Fruit fly (Drosophila melanogaster) whole organism, embryonic: ENCODE data around the gene dome.

Experiments used
- Bdp1 ChIP-seq: fragments of 200-800 bp; sonication (Bioruptor generic); optimal IDR thresholded peaks from 3 replicates; lab custom pipeline; 2016; ENCODE audit warnings: missing biosample characterization, missing genetic modification characterization
- Bgb ChIP-seq: fragments of 200-800 bp; sonication (Bioruptor generic); IDR thresholded peaks from 2 replicates; pipeline ENCODE4 v1.3.6; 2022; ENCODE audit warnings: missing biosample characterization, missing genetic modification characterization; ENCODE audit not compliant: partially characterized antibody
- CG10274 ChIP-seq: fragments of 200-800 bp; sonication (Bioruptor generic); optimal IDR thresholded peaks from 3 replicates; lab custom pipeline; 2017; ENCODE audit warnings: missing biosample characterization, mild to moderate bottlenecking, missing genetic modification characterization
- CG11085 ChIP-seq: fragments of 200-800 bp; sonication (Bioruptor generic); IDR thresholded peaks from 2 replicates; pipeline ENCODE4 v1.3.6; 2022; ENCODE audit warnings: missing biosample characterization, missing genetic modification characterization
- CG13287 ChIP-seq: fragments of 200-800 bp; sonication (Bioruptor generic); IDR thresholded peaks from 2 replicates; pipeline ENCODE4 v1.3.6; 2022; ENCODE audit warnings: missing biosample characterization, missing genetic modification characterization; ENCODE audit not compliant: partially characterized antibody
- CG15514 ChIP-seq: fragments of 200-800 bp; sonication (Bioruptor generic); optimal IDR thresholded peaks from 3 replicates; lab custom pipeline; 2017; ENCODE audit warnings: missing biosample characterization, missing genetic modification characterization, mild to moderate bottlenecking, moderate library complexity, missing genetic modification reagents
- CG1603 ChIP-seq: fragments of 200-800 bp; sonication (Bioruptor generic); optimal IDR thresholded peaks from 2 replicates; lab custom pipeline; 2019; ENCODE audit warnings: missing biosample characterization, mild to moderate bottlenecking, missing genetic modification characterization, moderate library complexity
- CG16813 ChIP-seq: fragments of 200-800 bp; sonication (Bioruptor generic); IDR thresholded peaks from 3 replicates; pipeline ENCODE4 v1.3.6; 2022; ENCODE audit warnings: missing biosample characterization, missing genetic modification characterization; ENCODE audit not compliant: partially characterized antibody
- CG18599 ChIP-seq: fragments of 200-800 bp; sonication (Bioruptor generic); optimal IDR thresholded peaks from 3 replicates; lab custom pipeline; 2017; ENCODE audit warnings: missing biosample characterization, missing genetic modification characterization, mild to moderate bottlenecking, moderate library complexity, missing genetic modification reagents
- CG2129 ChIP-seq: fragments of 200-800 bp; sonication (Bioruptor generic); IDR thresholded peaks from 2 replicates; pipeline ENCODE4 v1.3.6; 2022; ENCODE audit warnings: missing biosample characterization, missing genetic modification characterization; ENCODE audit not compliant: partially characterized antibody
- CG3847 ChIP-seq: fragments of 200-800 bp; sonication (Bioruptor generic); IDR thresholded peaks from 2 replicates; pipeline ENCODE4 v1.3.6; 2022; ENCODE audit warnings: missing biosample characterization, missing genetic modification characterization
- CG42726 ChIP-seq: fragments of 200-800 bp; sonication (Bioruptor generic); IDR thresholded peaks from 2 replicates; pipeline ENCODE4 v1.3.6; 2022; ENCODE audit warnings: missing biosample characterization, missing genetic modification characterization; ENCODE audit not compliant: partially characterized antibody
- CG7963 ChIP-seq: fragments of 200-800 bp; sonication (Bioruptor generic); IDR thresholded peaks from 3 replicates; pipeline ENCODE4 v1.3.6; 2022; ENCODE audit warnings: missing biosample characterization, missing genetic modification characterization; ENCODE audit not compliant: partially characterized antibody
- CG8359 ChIP-seq: fragments of 200-800 bp; sonication (Bioruptor generic); optimal IDR thresholded peaks from 2 replicates; lab custom pipeline; 2017; ENCODE audit warnings: missing biosample characterization, mild to moderate bottlenecking, missing genetic modification characterization, borderline replicate concordance
- D ChIP-seq, 2 experiments: fragments of 200-800 bp in 1 of 2; fragments of >200 bp in 1 of 2; sonication (Bioruptor generic) in 1 of 2; optimal IDR thresholded peaks; 2 replicates in 1 of 2; 3 replicates in 1 of 2; lab custom pipeline; 2017; ENCODE audit warnings: mild to moderate bottlenecking in 1 of 2, missing biosample characterization in 1 of 2, missing genetic modification characterization in 1 of 2, missing genetic modification reagents in 1 of 2
- Dll ChIP-seq: fragments of 200-800 bp; sonication (Bioruptor generic); IDR thresholded peaks from 4 replicates; pipeline ENCODE4 v1.3.6; 2022; ENCODE audit warnings: missing biosample characterization, missing genetic modification characterization; ENCODE audit not compliant: partially characterized antibody
- Doc3 ChIP-seq: fragments of 200-800 bp; sonication (Bioruptor generic); IDR thresholded peaks from 3 replicates; pipeline ENCODE4 v1.3.6; 2022; ENCODE audit warnings: missing biosample characterization, missing genetic modification characterization; ENCODE audit not compliant: partially characterized antibody
- E2f2 ChIP-seq: fragments of 200-800 bp; sonication (Bioruptor generic); IDR thresholded peaks from 2 replicates; pipeline ENCODE4 v1.3.6; 2022; ENCODE audit warnings: missing biosample characterization, missing genetic modification characterization
- Ets65A ChIP-seq: fragments of 200-800 bp; sonication (Bioruptor generic); peaks from one replicate; lab custom pipeline; 2016; ENCODE audit warnings: missing biosample characterization, missing genetic modification characterization
- HLH4C ChIP-seq: fragments of 200-800 bp; sonication (Bioruptor generic); IDR thresholded peaks from 3 replicates; pipeline ENCODE4 v1.3.6; 2022; ENCODE audit warnings: missing biosample characterization, missing genetic modification characterization; ENCODE audit not compliant: partially characterized antibody
- MESR4 ChIP-seq: fragments of 200-800 bp; sonication (Bioruptor generic); optimal IDR thresholded peaks from 2 replicates; lab custom pipeline; 2018; ENCODE audit warnings: missing biosample characterization, mild to moderate bottlenecking, missing genetic modification characterization, moderate library complexity
- Med ChIP-seq: fragments of 200-800 bp; sonication (Bioruptor generic); peaks from one replicate; lab custom pipeline; 2016; ENCODE audit warnings: missing biosample characterization, missing genetic modification characterization, mild to moderate bottlenecking, inconsistent platforms, moderate library complexity
- Mes4 ChIP-seq: fragments of 200-800 bp; sonication (Bioruptor generic); optimal IDR thresholded peaks from 2 replicates; lab custom pipeline; 2016; ENCODE audit warnings: missing biosample characterization, missing genetic modification characterization
- Nf-YB ChIP-seq: fragments of 200-800 bp; sonication (Bioruptor generic); optimal IDR thresholded peaks from 3 replicates; lab custom pipeline; 2019; ENCODE audit warnings: missing biosample characterization, mild to moderate bottlenecking, missing genetic modification characterization, moderate library complexity
- Rfx ChIP-seq: fragments of 200-800 bp; sonication (Bioruptor generic); IDR thresholded peaks from 2 replicates; pipeline ENCODE4 v1.3.6; 2022; ENCODE audit warnings: missing biosample characterization, missing genetic modification characterization
- Sin3A ChIP-seq: fragments of >200 bp; optimal IDR thresholded peaks from 2 replicates; lab custom pipeline; 2018
- Sry-δ ChIP-seq: fragments of 200-800 bp; sonication (Bioruptor generic); optimal IDR thresholded peaks from 2 replicates; lab custom pipeline; 2016; ENCODE audit warnings: missing biosample characterization, missing genetic modification characterization
- YL-1 ChIP-seq: fragments of 200-800 bp; sonication (Bioruptor generic); optimal IDR thresholded peaks from 3 replicates; lab custom pipeline; 2017; ENCODE audit warnings: missing biosample characterization, mild to moderate bottlenecking, missing genetic modification characterization
- ato ChIP-seq: fragments of 200-800 bp; sonication (Bioruptor generic); IDR thresholded peaks from 2 replicates; pipeline ENCODE4 v1.3.6; 2022; ENCODE audit warnings: missing biosample characterization, missing genetic modification characterization; ENCODE audit not compliant: partially characterized antibody
- bbx ChIP-seq: fragments of 200-800 bp; sonication (Bioruptor generic); IDR thresholded peaks from 2 replicates; pipeline ENCODE4 v1.3.6; 2022; ENCODE audit warnings: missing biosample characterization, missing genetic modification characterization; ENCODE audit not compliant: partially characterized antibody
- chinmo ChIP-seq: fragments of 200-800 bp; sonication (Bioruptor generic); IDR thresholded peaks from 4 replicates; pipeline ENCODE4 v1.3.6; 2022; ENCODE audit warnings: missing biosample characterization, missing genetic modification characterization; ENCODE audit not compliant: partially characterized antibody
- hb ChIP-seq: fragments of 200-800 bp; sonication (Bioruptor generic); IDR thresholded peaks from 3 replicates; pipeline ENCODE4 v1.3.6; 2022; ENCODE audit warnings: missing biosample characterization, missing genetic modification characterization; ENCODE audit not compliant: partially characterized antibody
- hbn ChIP-seq: fragments of 200-800 bp; sonication (Bioruptor generic); IDR thresholded peaks from 2 replicates; pipeline ENCODE4 v1.3.6; 2022; ENCODE audit warnings: missing biosample characterization, missing genetic modification characterization; ENCODE audit not compliant: partially characterized antibody
- knrl ChIP-seq: fragments of 200-800 bp; sonication (Bioruptor generic); IDR thresholded peaks from 3 replicates; pipeline ENCODE4 v1.3.6; 2022; ENCODE audit warnings: missing biosample characterization, missing genetic modification characterization; ENCODE audit not compliant: partially characterized antibody
- lab ChIP-seq: fragments of 200-800 bp; sonication (Bioruptor generic); optimal IDR thresholded peaks from 3 replicates; lab custom pipeline; 2017; ENCODE audit warnings: missing biosample characterization, missing genetic modification characterization, mild to moderate bottlenecking, moderate library complexity, missing genetic modification reagents
- nerfin-2 ChIP-seq: fragments of 200-800 bp; sonication (Bioruptor generic); IDR thresholded peaks from 2 replicates; pipeline ENCODE4 v1.3.6; 2022; ENCODE audit warnings: missing biosample characterization, missing genetic modification characterization; ENCODE audit not compliant: partially characterized antibody
- otp ChIP-seq: fragments of 200-800 bp; sonication (Bioruptor generic); IDR thresholded peaks from 3 replicates; pipeline ENCODE4, ENCODE4 v1.3.6; 2022; ENCODE audit warnings: missing biosample characterization, missing genetic modification characterization
- pzg ChIP-seq: fragments of 200-800 bp; sonication (Bioruptor generic); optimal IDR thresholded peaks from 3 replicates; lab custom pipeline; 2018; ENCODE audit warnings: missing biosample characterization, mild to moderate bottlenecking, missing genetic modification characterization, moderate library complexity
- row ChIP-seq: fragments of 200-800 bp; sonication (Bioruptor generic); IDR thresholded peaks from 3 replicates; pipeline ENCODE4 v1.3.6; 2022; ENCODE audit warnings: missing biosample characterization, missing genetic modification characterization
- sna ChIP-seq: fragments of 200-800 bp; sonication (Bioruptor generic); IDR thresholded peaks from 2 replicates; pipeline ENCODE4 v1.3.6; 2022; ENCODE audit warnings: missing biosample characterization, missing genetic modification characterization; ENCODE audit not compliant: partially characterized antibody
- sug ChIP-seq: fragments of 200-800 bp; optimal IDR thresholded peaks from 2 replicates; lab custom pipeline; 2019; ENCODE audit warnings: missing biosample characterization, mild to moderate bottlenecking, missing genetic modification characterization, moderate library complexity
- tio ChIP-seq: fragments of 200-800 bp; sonication (Bioruptor generic); optimal IDR thresholded peaks from 2 replicates; lab custom pipeline; 2017; ENCODE audit warnings: missing biosample characterization, missing genetic modification characterization, inconsistent platforms
- tna ChIP-seq: fragments of 200-800 bp; sonication (Bioruptor generic); IDR thresholded peaks from 2 replicates; pipeline ENCODE4 v1.3.6; 2022; ENCODE audit warnings: missing biosample characterization, missing genetic modification characterization; ENCODE audit not compliant: partially characterized antibody
- vvl ChIP-seq: fragments of 200-800 bp; sonication (Bioruptor generic); IDR thresholded peaks from 2 replicates; pipeline ENCODE4 v1.3.6; 2022; ENCODE audit warnings: missing biosample characterization, missing genetic modification characterization
- zfh1 ChIP-seq: fragments of 200-800 bp; sonication (Bioruptor generic); IDR thresholded peaks from 3 replicates; pipeline ENCODE4 v1.3.6; 2022; ENCODE audit warnings: missing biosample characterization, missing genetic modification characterization

The dome gene

DNA sequence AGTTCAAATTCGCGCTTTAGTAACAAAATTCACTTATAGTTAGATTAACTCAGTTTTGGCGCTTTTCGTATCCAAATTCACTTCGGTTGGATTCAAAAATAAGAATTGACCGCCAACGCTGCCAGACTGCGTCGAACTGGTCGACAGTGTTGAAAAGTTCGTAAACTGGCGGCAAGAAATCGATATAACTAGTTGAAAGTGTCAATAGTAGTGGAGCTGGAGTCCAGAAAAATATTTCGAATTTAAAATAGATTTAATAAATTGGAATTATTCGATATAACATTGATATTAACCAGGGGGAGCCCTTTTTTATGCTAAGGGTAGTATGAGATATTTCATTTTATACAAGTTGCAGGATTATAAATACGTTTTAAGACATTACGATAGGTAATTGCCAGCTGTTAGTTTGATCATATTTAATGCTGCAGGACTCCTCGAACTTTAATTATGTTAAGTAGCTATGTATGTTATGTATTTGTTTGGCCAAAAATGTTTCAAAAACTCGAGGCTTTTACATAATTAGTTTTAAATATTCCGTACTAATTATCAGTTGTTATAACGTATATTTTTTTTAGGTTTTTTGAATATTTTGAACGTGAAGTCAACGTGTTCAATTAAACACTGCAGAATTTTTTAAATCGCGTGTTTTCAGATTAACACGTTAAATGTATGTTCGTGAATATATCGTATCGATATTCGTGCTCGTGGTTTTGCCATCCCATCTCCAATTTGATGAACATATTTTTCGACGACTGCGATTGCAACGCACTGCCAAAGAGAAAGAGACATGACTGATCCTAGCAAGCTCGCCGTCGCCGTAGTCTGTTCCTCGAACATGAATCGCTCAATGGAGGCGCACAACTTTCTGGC is 19.2 kb downstream of the dome start, which contains the start of the genes CG14223 and Ssu72 (continued):
- 0 out of 4 replicates have a peak, but pooled peaks have one; percentile 52 for TF ChIP-seq chinmo (GFP tag; lab: Robert Waterston, UW)
- TF ChIP-seq Dll (GFP tag; lab: Robert Waterston, UW) = peak; percentile 89
- TF ChIP-seq vvl (GFP tag; lab: Robert Waterston, UW) = peak; percentile 32; the same call in 1 of the 2 replicates
- TF ChIP-seq row = peak; percentile 34
- TF ChIP-seq ato (GFP tag; lab: Robert Waterston, UW) = peak; percentile 64
- peak; percentile 82 for TF ChIP-seq Med
- TF ChIP-seq CG2129 (GFP tag; lab: Robert Waterston, UW) = peak; percentile 71
- TF ChIP-seq CG11085 = no peak
- peak; percentile 57 for TF ChIP-seq HLH4C (GFP tag; lab: Robert Waterston, UW)
- no peak for TF ChIP-seq Mes4
- no peak for TF ChIP-seq CG8359 (GFP tag; lab: Kevin White, UChicago)
- TF ChIP-seq zfh1 (GFP tag; lab: Robert Waterston, UW) = no peak
- no peak for TF ChIP-seq CG18599 (GFP tag; lab: Kevin White, UChicago)
- TF ChIP-seq pzg = peak; percentile 59
- TF ChIP-seq tio (GFP tag; lab: Kevin White, UChicago) = no peak
- peak; percentile 78; the same call in 2 of the 3 replicates for TF ChIP-seq knrl (GFP tag; lab: Robert Waterston, UW)
- no peak for TF ChIP-seq otp
- TF ChIP-seq hb (GFP tag; lab: Robert Waterston, UW) = peak; percentile 61; the same call in 1 of the 3 replicates
- peak; percentile 21 for TF ChIP-seq YL-1
- TF ChIP-seq CG16813 (GFP tag; lab: Robert Waterston, UW) = peak; percentile 75
- peak; percentile 64; the same call in 1 of the 2 replicates for TF ChIP-seq CG42726 (GFP tag; lab: Robert Waterston, UW)
- peak; percentile 22 for TF ChIP-seq Sin3A
- TF ChIP-seq tna = peak; percentile 60
- peak; percentile 84 for TF ChIP-seq CG13287 (GFP tag; lab: Robert Waterston, UW)
- TF ChIP-seq Bdp1 = no peak
- TF ChIP-seq bbx = peak; percentile 83
- no peak for TF ChIP-seq D (optimal IDR thresholded peaks at IDR 0.05; lab: Kevin White, UChicago)
- no peak for TF ChIP-seq D (GFP tag; optimal IDR thresholded peaks at IDR 0.05; lab: Kevin White, UChicago)
- peak; percentile 25 for TF ChIP-seq lab (GFP tag; lab: Kevin White, UChicago)
- peak; percentile 57; the same call in 1 of the 3 replicates for TF ChIP-seq CG7963 (GFP tag; lab: Robert Waterston, UW)
- TF ChIP-seq CG10274 (GFP tag; lab: Kevin White, UChicago) = no peak
- peak; percentile 86 for TF ChIP-seq E2f2 (GFP tag; lab: Robert Waterston, UW)
- peak; percentile 70 for TF ChIP-seq nerfin-2 (GFP tag; lab: Robert Waterston, UW)
- peak; percentile 45 for TF ChIP-seq CG1603 (tag; lab: Kevin White, UChicago)
- TF ChIP-seq Rfx = peak; percentile 16; the same call in 1 of the 2 replicates
- peak; percentile 74 for TF ChIP-seq MESR4 (GFP tag; lab: Kevin White, UChicago)
- TF ChIP-seq hbn (GFP tag; lab: Robert Waterston, UW) = peak; percentile 73
- peak; percentile 74 for TF ChIP-seq sna (GFP tag; lab: Robert Waterston, UW)
- TF ChIP-seq Ets65A (GFP tag; lab: Kevin White, UChicago) = peak; percentile 38
- peak; percentile 78 for TF ChIP-seq Sry-δ
- no peak for TF ChIP-seq Nf-YB (GFP tag; lab: Kevin White, UChicago)
- TF ChIP-seq CG15514 = peak; percentile 13
- peak; percentile 95 for TF ChIP-seq CG3847 (GFP tag; lab: Robert Waterston, UW)
- peak; percentile 81 for TF ChIP-seq Bgb (GFP tag; lab: Robert Waterston, UW)
- no peak for TF ChIP-seq sug (tag; lab: Kevin White, UChicago)
- peak; percentile 80 for TF ChIP-seq Doc3 (GFP tag; lab: Robert Waterston, UW)
